Fruit fly (Drosophila melanogaster) whole organism, prepupa: ENCODE measurements around the gene CG10669.

Experiments used
- Blimp-1 ChIP-seq: fragments of 200-800 bp; sonication (Bioruptor generic); optimal IDR thresholded peaks from 3 replicates; lab custom pipeline; 2017; ENCODE audit warnings: missing biosample characterization, missing genetic modification characterization, mild to moderate bottlenecking, moderate library complexity, missing genetic modification reagents
- CG11902 ChIP-seq: fragments of 200-800 bp; sonication (Bioruptor generic); optimal IDR thresholded peaks from 3 replicates; lab custom pipeline; 2016; ENCODE audit warnings: missing biosample characterization, missing genetic modification characterization
- CG15336 ChIP-seq: fragments of 200-800 bp; sonication (Bioruptor generic); IDR thresholded peaks from 2 replicates; pipeline ENCODE4 v1.3.6; 2022; ENCODE audit warnings: missing biosample characterization, missing genetic modification characterization

- TF ChIP-seq Blimp-1 (GFP tag; lab: Kevin White, UChicago) (no peak), CG15336 (GFP tag; lab: Robert Waterston, UW) (no peak), CG11902 (no peak)
Observed at dm6 chr3R:25289589-25289988, 45.5 kb downstream of the CG10669 start, which contains the start of gene CG11893.
